Worm (Caenorhabditis elegans): ENCODE results near the gene odr-10.

odr-10 gene

ce11 chrX:6902958-6903357 is 37.2 kb upstream of the odr-10 start (continued):
- TF ChIP-seq unc-130 (GFP tag; optimal IDR thresholded peaks at IDR 0.05) (peak; percentile 23), nhr-76 (tag; optimal IDR thresholded peaks at IDR 0.05) (no peak), nhr-41 (GFP tag; IDR thresholded peaks at IDR 0.05) (0 out of 2 replicates have a peak, but pooled peaks have one; percentile 17), ama-1 (optimal IDR thresholded peaks at IDR 0.05) (no peak), nhr-10 (tag; optimal IDR thresholded peaks at IDR 0.05) (no peak), lin-38 (GFP tag; IDR thresholded peaks at IDR 0.05) (no peak; the same call in 1 of the 2 replicates), mxl-3 (GFP tag; optimal IDR thresholded peaks at IDR 0.05) (peak; percentile 70), spr-1 (tag; optimal IDR thresholded peaks at IDR 0.05) (no peak), lim-7 (GFP tag; IDR thresholded peaks at IDR 0.05) (peak; percentile 79), unc-39 (tag; optimal IDR thresholded peaks at IDR 0.05) (no peak), vab-7 (GFP tag; IDR thresholded peaks at IDR 0.05) (peak; percentile 79), dmd-9 (GFP tag; IDR thresholded peaks at IDR 0.05) (peak; percentile 74), nhr-237 (tag; optimal IDR thresholded peaks at IDR 0.05) (no peak), zip-2 (tag; optimal IDR thresholded peaks at IDR 0.05) (peak; percentile 27), daf-8 (GFP tag; IDR thresholded peaks at IDR 0.05) (no peak), daf-16 (GFP tag; optimal IDR thresholded peaks at IDR 0.05) (peak; percentile 49 to 79), daf-16 (tag; optimal IDR thresholded peaks at IDR 0.05) (peak; percentile 63), nhr-42 (GFP tag; IDR thresholded peaks at IDR 0.05) (no peak), zip-11 (GFP tag; IDR thresholded peaks at IDR 0.05) (no peak), skn-1 (tag; optimal IDR thresholded peaks at IDR 0.05) (no peak), F10B5.3 (tag; optimal IDR thresholded peaks at IDR 0.05) (no peak), lin-29 (GFP tag; IDR thresholded peaks at IDR 0.05) (no peak), F44E2.7 (GFP tag; IDR thresholded peaks at IDR 0.05) (no peak), dve-1 (tag; optimal IDR thresholded peaks at IDR 0.05; ENCODE audit: insufficient read depth) (peak; percentile 63), ceh-44 (GFP tag; IDR thresholded peaks at IDR 0.05) (0 out of 2 replicates have a peak, but pooled peaks have one; percentile 30), Y5F2A.4 (GFP tag; optimal IDR thresholded peaks at IDR 0.05) (peak; percentile 19), daf-12 (tag; optimal IDR thresholded peaks at IDR 0.05) (no peak), egl-27 (tag; optimal IDR thresholded peaks at IDR 0.05) (no peak), ctbp-1 (GFP tag; IDR thresholded peaks at IDR 0.05) (peak; percentile 89), aha-1 (tag) (peak; percentile 61)

ce11 chrX:6901078-6901477 is 35.3 kb upstream of the odr-10 start, which contains the start of gene pes-23:
Gene pes-23, plus strand, starts transcription at chrX:6901378.
- no peak for TF ChIP-seq daf-16 (GFP tag; optimal IDR thresholded peaks at IDR 0.05)
- no peak for TF ChIP-seq daf-16 (tag; optimal IDR thresholded peaks at IDR 0.05)
- no peak for TF ChIP-seq aha-1 (tag)
- TF ChIP-seq unc-130 (GFP tag; optimal IDR thresholded peaks at IDR 0.05) = no peak
- TF ChIP-seq T20F7.1 (GFP tag; optimal IDR thresholded peaks at IDR 0.05) = no peak
- TF ChIP-seq nhr-42 (GFP tag; IDR thresholded peaks at IDR 0.05) = no peak
- no peak for TF ChIP-seq tag-97 (GFP tag; IDR thresholded peaks at IDR 0.05)
- TF ChIP-seq dmd-8 (GFP tag; IDR thresholded peaks at IDR 0.05) = no peak
- no peak for TF ChIP-seq fos-1 (tag; optimal IDR thresholded peaks at IDR 0.05)
- no peak for TF ChIP-seq Y5F2A.4 (GFP tag; optimal IDR thresholded peaks at IDR 0.05)
- no peak for TF ChIP-seq mxl-2 (GFP tag; conservative IDR thresholded peaks at IDR 0.05)
- TF ChIP-seq snpc-4 (tag; optimal IDR thresholded peaks at IDR 0.05) = no peak
- TF ChIP-seq nhr-111 (GFP tag; optimal IDR thresholded peaks at IDR 0.05) = no peak
- TF ChIP-seq nhr-28 (tag; optimal IDR thresholded peaks at IDR 0.05) = no peak
- TF ChIP-seq egl-43 (GFP tag; IDR thresholded peaks at IDR 0.05) = no peak
- no peak for TF ChIP-seq nhr-25 (tag; optimal IDR thresholded peaks at IDR 0.05; ENCODE audit: borderline replicate concordance, insufficient read depth)
- TF ChIP-seq lsy-2 (tag; optimal IDR thresholded peaks at IDR 0.05) = no peak
- no peak for TF ChIP-seq lin-15B (tag; optimal IDR thresholded peaks at IDR 0.05)
- no peak for TF ChIP-seq ama-1 (optimal IDR thresholded peaks at IDR 0.05)
- no peak for TF ChIP-seq set-16 (GFP tag; IDR thresholded peaks at IDR 0.05)

Measured in whole organism, L4 larva.